Worm (Caenorhabditis elegans) whole organism, young adult: Measurements from ENCODE around the gene C18G1.8.

ENCODE experiments used
- B0035.1 ChIP-seq: sonication (generic microtip); optimal IDR thresholded peaks from 2 replicates; lab custom pipeline; 2016; ENCODE audit warnings: missing genetic modification characterization, mild to moderate bottlenecking, missing compliant biosample characterization, missing genotype, missing genetic modification reagents
- F49E8.2 ChIP-seq: sonication (generic microtip); optimal IDR thresholded peaks from 3 replicates; lab custom pipeline; 2017; ENCODE audit warnings: missing genetic modification characterization, mild to moderate bottlenecking, missing compliant biosample characterization, antibody characterized with exemption, moderate library complexity; ENCODE audit not compliant: insufficient read depth
- Y79H2A.3 ChIP-seq: fragments of 200-800 bp; sonication (Bioruptor generic); conservative IDR thresholded peaks from 2 replicates; pipeline ENCODE4 v1.3.6; 2022; ENCODE audit warnings: missing genetic modification reagents, missing genetic modification characterization, missing compliant biosample characterization
- ZK185.1 ChIP-seq: sonication (generic microtip); optimal IDR thresholded peaks from 2 replicates; lab custom pipeline; 2016; ENCODE audit warnings: mild to moderate bottlenecking, missing genetic modification characterization, missing compliant biosample characterization; ENCODE audit not compliant: poor library complexity, severe bottlenecking
- efl-1 ChIP-seq: fragments of 150-350 bp; optimal IDR thresholded peaks from 2 replicates; lab custom pipeline; 2014; ENCODE audit warnings: missing biosample characterization, missing genetic modification reagents, missing genetic modification characterization
- snpc-3.4 ChIP-seq: sonication (generic microtip); optimal IDR thresholded peaks from 2 replicates; lab custom pipeline; 2017; ENCODE audit warnings: missing genetic modification characterization, mild to moderate bottlenecking, missing compliant biosample characterization, antibody characterized with exemption, moderate library complexity, missing genotype, missing genetic modification reagents
- snpc-4 ChIP-seq, 5 experiments: fragments of 150-350 bp in 1 of 5; sonication (generic microtip) in 4 of 5; optimal IDR thresholded peaks; 2 replicates each; lab custom pipeline; 2014 to 2018; ENCODE audit warnings: missing genetic modification characterization in 5 of 5, missing biosample characterization in 3 of 5, antibody characterized with exemption in 2 of 5, mild to moderate bottlenecking in 2 of 5, missing compliant biosample characterization in 2 of 5, missing genotype in 2 of 5, moderate library complexity in 2 of 5, missing genetic modification reagents in 1 of 5

DNA sequence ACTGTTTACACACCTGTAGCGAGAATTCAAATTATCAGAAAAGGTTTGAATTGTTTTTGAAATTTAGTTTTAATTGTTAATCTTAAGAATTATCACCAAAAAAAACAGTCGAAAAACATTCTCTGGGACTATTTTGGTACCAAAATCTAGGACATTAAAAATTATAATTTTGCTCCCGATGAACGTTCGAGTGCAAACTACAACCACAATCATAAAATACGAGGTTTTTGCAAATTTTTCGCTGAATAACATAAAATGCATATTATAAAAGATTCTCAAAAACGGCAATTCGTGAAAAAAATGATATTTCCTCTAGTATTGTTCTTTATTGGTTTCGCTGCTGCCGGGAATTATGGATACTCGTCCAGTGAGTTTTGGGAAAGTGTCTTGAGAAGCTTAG, 24.0 kb upstream of the C18G1.8 start, which contains the start of gene R02F11.12:
- TF ChIP-seq snpc-4 (GFP tag; optimal IDR thresholded peaks at IDR 0.05; lab: Kevin White, UChicago) (no peak), snpc-4 (tag; optimal IDR thresholded peaks at IDR 0.05; lab: Kevin White, UChicago) (no peak), F49E8.2 (tag; lab: Kevin White, UChicago) (no peak), snpc-3.4 (no peak), B0035.1 (tag; lab: Kevin White, UChicago) (no peak), Y79H2A.3 (GFP tag; lab: Robert Waterston, UW) (no peak), ZK185.1 (no peak), efl-1 (GFP tag; lab: Kevin White, UChicago) (no peak)
